Fruit fly (Drosophila melanogaster) whole organism, adult: Measurements from ENCODE around the gene scrt.

Experiments
- CG14711 ChIP-seq: fragments of 200-800 bp; sonication (Bioruptor generic); optimal IDR thresholded peaks from 2 replicates; lab custom pipeline; 2018; ENCODE audit warnings: missing biosample characterization, mild to moderate bottlenecking, missing genetic modification characterization, moderate library complexity
- Clk ChIP-seq: fragments of 200-800 bp; sonication (Bioruptor generic); optimal IDR thresholded peaks from 2 replicates; lab custom pipeline; 2017; ENCODE audit warnings: missing biosample characterization, missing genetic modification characterization

- TF ChIP-seq CG14711 (tag; lab: Kevin White, UChicago) (no peak), Clk (no peak)
Measured at dm6 chr3L:3951875-3952274, 31.8 kb upstream of the scrt start.
